Fruit fly (Drosophila melanogaster) whole organism, prepupa: Measurements from ENCODE around the gene CG15144.

ENCODE experiments used
- CG10669 ChIP-seq: fragments of 200-800 bp; sonication (Bioruptor generic); optimal IDR thresholded peaks from 3 replicates; lab custom pipeline; 2018; ENCODE audit warnings: missing biosample characterization, mild to moderate bottlenecking, missing genetic modification characterization, moderate library complexity
- CG11902 ChIP-seq: fragments of 200-800 bp; sonication (Bioruptor generic); optimal IDR thresholded peaks from 3 replicates; lab custom pipeline; 2016; ENCODE audit warnings: missing biosample characterization, missing genetic modification characterization
- CG16779 ChIP-seq: fragments of 200-800 bp; sonication (Bioruptor generic); optimal IDR thresholded peaks from 3 replicates; lab custom pipeline; 2017; ENCODE audit warnings: missing biosample characterization, mild to moderate bottlenecking, missing genetic modification characterization
- CG6808 ChIP-seq: fragments of 200-800 bp; sonication (Bioruptor generic); optimal IDR thresholded peaks from 3 replicates; lab custom pipeline; 2017; ENCODE audit warnings: missing biosample characterization, missing genetic modification characterization, mild to moderate bottlenecking, moderate library complexity, missing genetic modification reagents
- CG8632 ChIP-seq: fragments of 200-800 bp; sonication (Bioruptor generic); optimal IDR thresholded peaks from 3 replicates; lab custom pipeline; 2016; ENCODE audit warnings: missing biosample characterization, missing genetic modification characterization
- Ets96B ChIP-seq: fragments of 200-800 bp; optimal IDR thresholded peaks from 2 replicates; lab custom pipeline; 2019; ENCODE audit warnings: missing biosample characterization, mild to moderate bottlenecking, missing genetic modification characterization, moderate library complexity
- acj6 ChIP-seq: fragments of 200-800 bp; sonication (Bioruptor generic); optimal IDR thresholded peaks from 3 replicates; lab custom pipeline; 2016; ENCODE audit warnings: missing biosample characterization, missing genetic modification characterization
- ss ChIP-seq, 2 experiments: fragments of 200-800 bp; sonication (Bioruptor generic); optimal IDR thresholded peaks; 2 replicates in 1 of 2; 3 replicates in 1 of 2; lab custom pipeline; 2017 to 2018; ENCODE audit warnings: mild to moderate bottlenecking in 2 of 2, missing biosample characterization in 2 of 2, missing genetic modification characterization in 2 of 2, moderate library complexity in 1 of 2

- TF ChIP-seq ss (GFP tag; optimal IDR thresholded peaks at IDR 0.05; lab: Kevin White, UChicago) (no peak), Ets96B (tag; lab: Kevin White, UChicago) (no peak), CG8632 (GFP tag; lab: Kevin White, UChicago) (no peak), CG16779 (tag; lab: Kevin White, UChicago) (no peak), CG11902 (GFP tag; lab: Kevin White, UChicago) (no peak), CG10669 (GFP tag; lab: Kevin White, UChicago) (no peak), acj6 (GFP tag; lab: Kevin White, UChicago) (no peak), CG6808 (no peak)
Observed at dm6 chr2L:17500946-17501451, 27.9 kb downstream of the CG15144 start, which contains the start of the genes mEFTs and Dhc36C.
